Fruit fly (Drosophila melanogaster) whole organism, wandering third instar larva: ENCODE results near the gene RhoGEF3.

Source experiments
- Abd-B ChIP-seq: fragments of >200 bp; optimal IDR thresholded peaks from 2 replicates; lab custom pipeline; 2017; ENCODE audit warnings: missing biosample characterization, missing genetic modification characterization
- CG32264 ChIP-seq: fragments of 200-800 bp; sonication (Bioruptor generic); optimal IDR thresholded peaks from 2 replicates; lab custom pipeline; 2016; ENCODE audit warnings: missing biosample characterization, missing genetic modification characterization
- CG9705 ChIP-seq: fragments of 200-800 bp; sonication (Bioruptor generic); optimal IDR thresholded peaks from 2 replicates; lab custom pipeline; 2018; ENCODE audit warnings: missing biosample characterization, mild to moderate bottlenecking, missing genetic modification characterization
- Dfd ChIP-seq: fragments of >200 bp; optimal IDR thresholded peaks from 2 replicates; lab custom pipeline; 2017; ENCODE audit warnings: missing biosample characterization, missing genetic modification characterization
- Dif ChIP-seq: fragments of 200-275, 200-300 bp; sonication (Bioruptor generic); optimal IDR thresholded peaks from 2 replicates; lab custom pipeline; 2018; ENCODE audit warnings: missing biosample characterization, missing genetic modification characterization; ENCODE audit not compliant: partially characterized antibody
- GATAd ChIP-seq: sonication (Bioruptor generic); optimal IDR thresholded peaks from 2 replicates; lab custom pipeline; 2016; ENCODE audit warnings: missing biosample characterization, missing genetic modification characterization
- HLH106 ChIP-seq: fragments of 200-800 bp; optimal IDR thresholded peaks from 3 replicates; lab custom pipeline; 2019; ENCODE audit warnings: missing biosample characterization, mild to moderate bottlenecking, missing genetic modification characterization, moderate library complexity
- Hnf4 ChIP-seq: fragments of 200-800 bp; sonication (Bioruptor generic); optimal IDR thresholded peaks from 2 replicates; lab custom pipeline; 2016; ENCODE audit warnings: missing biosample characterization, mild to moderate bottlenecking, missing genetic modification characterization
- Hr78 ChIP-seq: fragments of >200 bp; optimal IDR thresholded peaks from 2 replicates; lab custom pipeline; 2017; ENCODE audit warnings: missing biosample characterization, missing genetic modification characterization
- Hr83 ChIP-seq: fragments of 200-300 bp; sonication (Bioruptor generic); optimal IDR thresholded peaks from 2 replicates; lab custom pipeline; 2016; ENCODE audit warnings: missing biosample characterization, mild to moderate bottlenecking, missing genetic modification characterization, moderate library complexity; ENCODE audit not compliant: poor library complexity, severe bottlenecking
- Mio ChIP-seq: sonication (Bioruptor generic); optimal IDR thresholded peaks from 2 replicates; lab custom pipeline; 2016; ENCODE audit warnings: missing biosample characterization, missing genetic modification characterization
- Myc ChIP-seq: fragments of >200 bp; optimal IDR thresholded peaks from 2 replicates; lab custom pipeline; 2017
- N ChIP-seq: fragments of >200 bp; optimal IDR thresholded peaks from 2 replicates; lab custom pipeline; 2018; ENCODE audit warnings: missing biosample characterization, missing external identifiers, missing genetic modification characterization
- Rel ChIP-seq, 2 experiments: fragments of 200-800 bp; sonication (Bioruptor generic) in 1 of 2; optimal IDR thresholded peaks; 2 replicates in 1 of 2; 3 replicates in 1 of 2; lab custom pipeline; 2016 to 2019; ENCODE audit warnings: mild to moderate bottlenecking in 2 of 2, missing biosample characterization in 2 of 2, missing genetic modification characterization in 2 of 2, moderate library complexity in 1 of 2
- brk ChIP-seq: fragments of 200-800 bp; sonication (Bioruptor generic); optimal IDR thresholded peaks from 2 replicates; lab custom pipeline; 2016; ENCODE audit warnings: missing biosample characterization, mild to moderate bottlenecking, missing genetic modification characterization
- dl ChIP-seq, 2 experiments: fragments of 175-275, 200-275 bp in 1 of 2; fragments of 200-275 bp in 1 of 2; sonication (Bioruptor generic); optimal IDR thresholded peaks; lab custom pipeline; 2018; ENCODE audit warnings: mild to moderate bottlenecking in 2 of 2, missing biosample characterization in 2 of 2, missing genetic modification characterization in 2 of 2, moderate library complexity in 2 of 2; ENCODE audit not compliant: partially characterized antibody in 2 of 2, insufficient read depth in 1 of 2
- dmrt93B ChIP-seq: fragments of 200-800 bp; sonication (Bioruptor generic); optimal IDR thresholded peaks from 2 replicates; lab custom pipeline; 2018; ENCODE audit warnings: missing biosample characterization, mild to moderate bottlenecking, missing genetic modification characterization
- dsf ChIP-seq: sonication (Bioruptor generic); optimal IDR thresholded peaks from 2 replicates; lab custom pipeline; 2016; ENCODE audit warnings: missing biosample characterization, missing genetic modification characterization, borderline replicate concordance
- ey ChIP-seq: fragments of 200-800 bp; sonication (Bioruptor generic); optimal IDR thresholded peaks from 2 replicates; lab custom pipeline; 2016; ENCODE audit warnings: missing biosample characterization, missing genetic modification characterization
- fru ChIP-seq: fragments of 200-800 bp; sonication (Bioruptor generic); optimal IDR thresholded peaks from 3 replicates; lab custom pipeline; 2016; ENCODE audit warnings: missing biosample characterization, mild to moderate bottlenecking, missing genetic modification characterization
- h ChIP-seq: fragments of 200-800 bp; sonication (Bioruptor generic); optimal IDR thresholded peaks from 3 replicates; lab custom pipeline; 2016; ENCODE audit warnings: missing biosample characterization, mild to moderate bottlenecking, missing genetic modification characterization
- jim ChIP-seq: fragments of 175-275, 200-325 bp; sonication (Bioruptor generic); optimal IDR thresholded peaks from 2 replicates; lab custom pipeline; 2016; ENCODE audit warnings: missing biosample characterization, mild to moderate bottlenecking, missing genetic modification characterization
- pan ChIP-seq: fragments of >200 bp; optimal IDR thresholded peaks from 2 replicates; lab custom pipeline; 2017
- rgr ChIP-seq: fragments of 200-800 bp; sonication (Bioruptor generic); optimal IDR thresholded peaks from 3 replicates; lab custom pipeline; 2016; ENCODE audit warnings: missing biosample characterization, mild to moderate bottlenecking, missing genetic modification characterization
- sage ChIP-seq: fragments of 200-800 bp; sonication (Bioruptor generic); optimal IDR thresholded peaks from 2 replicates; lab custom pipeline; 2016; ENCODE audit warnings: missing biosample characterization, mild to moderate bottlenecking, missing genetic modification characterization
- sv ChIP-seq: fragments of 200-800 bp; sonication (Bioruptor generic); optimal IDR thresholded peaks from 3 replicates; lab custom pipeline; 2016; ENCODE audit warnings: missing biosample characterization, missing genetic modification characterization
- tai ChIP-seq: sonication (Bioruptor generic); optimal IDR thresholded peaks from 2 replicates; lab custom pipeline; 2016; ENCODE audit warnings: missing biosample characterization, missing genetic modification characterization
- usp ChIP-seq: fragments of >200 bp; optimal IDR thresholded peaks from 2 replicates; lab custom pipeline; 2017; ENCODE audit warnings: missing biosample characterization, missing genetic modification characterization
- woc ChIP-seq: sonication (Bioruptor generic); optimal IDR thresholded peaks from 2 replicates; lab custom pipeline; 2016; ENCODE audit warnings: missing biosample characterization, mild to moderate bottlenecking, missing genetic modification characterization

RhoGEF3 gene

dm6 chr3L:276736-277487 lies at the start of gene RhoGEF3:
RhoGEF3 (plus strand) TSS chr3L:277437.
- no peak for TF ChIP-seq usp (GFP tag; lab: Kevin White, UChicago)
- TF ChIP-seq CG32264 (GFP tag; lab: Kevin White, UChicago), result no peak
- no peak for TF ChIP-seq Myc
- no peak for TF ChIP-seq h
- TF ChIP-seq dmrt93B, result no peak
- TF ChIP-seq GATAd, result no peak
- no peak for TF ChIP-seq CG9705 (GFP tag; lab: Kevin White, UChicago)
- TF ChIP-seq, all 38 proteins: peak for 0

- TF ChIP-seq Hr78 (no peak), Hnf4 (no peak), fru (no peak), Dif (GFP tag; lab: Kevin White, UChicago) (no peak), sage (GFP tag; lab: Kevin White, UChicago) (peak; percentile 0), CG9705 (GFP tag; lab: Kevin White, UChicago) (no peak), h (no peak), Rel (GFP tag; optimal IDR thresholded peaks at IDR 0.05; lab: Kevin White, UChicago) (no peak), Rel (tag; optimal IDR thresholded peaks at IDR 0.05; lab: Kevin White, UChicago) (peak; percentile 67), Hr83 (GFP tag; lab: Kevin White, UChicago) (no peak), rgr (GFP tag; lab: Kevin White, UChicago) (no peak)
These were observed 45.7 kb upstream of the RhoGEF3 start, which contains the start of gene CG42846 for dm6 chr3L:231504-231903. CG42846 (minus strand) TSS chr3L:231604.

DNA sequence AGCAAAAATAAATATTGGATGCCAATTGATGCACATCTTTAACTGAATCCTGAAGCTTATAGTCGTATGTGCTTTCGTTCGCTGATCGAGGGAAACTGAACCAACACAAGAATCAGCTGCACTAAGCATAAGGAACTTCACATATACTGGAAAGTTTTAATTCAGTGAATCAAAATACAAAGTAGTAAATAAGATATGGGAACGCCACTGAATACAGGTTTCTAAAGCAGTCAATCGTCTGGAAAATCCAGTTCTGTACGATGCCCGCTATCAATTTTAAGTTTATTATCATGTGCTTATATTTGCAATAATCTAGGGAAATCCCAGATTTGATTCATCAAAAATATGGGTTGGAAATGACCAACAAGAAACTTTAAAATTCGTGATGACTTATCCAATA lies 45.0 kb upstream of the RhoGEF3 start, which contains the start of gene CG34454:
CG34454 (minus strand) TSS at position 84 of the 400 bp plus-strand sequence.
- TF ChIP-seq dsf, result no peak
- no peak for TF ChIP-seq Abd-B (GFP tag; lab: Kevin White, UChicago)
- TF ChIP-seq HLH106 (tag; lab: Kevin White, UChicago), result no peak
- no peak for TF ChIP-seq Dfd (GFP tag; lab: Kevin White, UChicago)
- no peak for TF ChIP-seq tai (GFP tag; lab: Kevin White, UChicago)
- TF ChIP-seq Myc, result no peak

dm6 chr3L:233251-233650 lies 44.0 kb upstream of the RhoGEF3 start, which contains the start of gene CG34453:
CG34453 (minus strand) TSS chr3L:233351.
- no peak for TF ChIP-seq sv (GFP tag; lab: Kevin White, UChicago)
- no peak for TF ChIP-seq brk
- no peak for TF ChIP-seq jim (GFP tag; lab: Kevin White, UChicago)
- no peak for TF ChIP-seq Dif (GFP tag; lab: Kevin White, UChicago)
- no peak for TF ChIP-seq N
- no peak for TF ChIP-seq pan (lab: Kevin White, UChicago)
- no peak for TF ChIP-seq sage (GFP tag; lab: Kevin White, UChicago)
- TF ChIP-seq rgr (GFP tag; lab: Kevin White, UChicago), result no peak
- TF ChIP-seq Hnf4, result no peak
- TF ChIP-seq CG32264 (GFP tag; lab: Kevin White, UChicago), result no peak
- TF ChIP-seq CG9705 (GFP tag; lab: Kevin White, UChicago), result no peak
- no peak for TF ChIP-seq Hr83 (GFP tag; lab: Kevin White, UChicago)
- no peak for TF ChIP-seq dl (GFP tag; optimal IDR thresholded peaks at IDR 0.05; lab: Kevin White, UChicago; ENCODE audit: insufficient read depth in 1 of 2, partially characterized antibody in 2 of 2)
- no peak for TF ChIP-seq woc (GFP tag; lab: Kevin White, UChicago)
- no peak for TF ChIP-seq fru

- TF ChIP-seq CG9705 (GFP tag; lab: Kevin White, UChicago), result no peak
- no peak for TF ChIP-seq dmrt93B
- no peak for TF ChIP-seq ey
- no peak for TF ChIP-seq h
- TF ChIP-seq HLH106 (tag; lab: Kevin White, UChicago), result no peak
- TF ChIP-seq Mio (GFP tag; lab: Kevin White, UChicago), result no peak
- no peak for TF ChIP-seq tai (GFP tag; lab: Kevin White, UChicago)
These were observed 42.9 kb upstream of the RhoGEF3 start for dm6 chr3L:234337-234736.
